Worm (Caenorhabditis elegans): ENCODE measurements around the gene T26H5.4.

DNA sequence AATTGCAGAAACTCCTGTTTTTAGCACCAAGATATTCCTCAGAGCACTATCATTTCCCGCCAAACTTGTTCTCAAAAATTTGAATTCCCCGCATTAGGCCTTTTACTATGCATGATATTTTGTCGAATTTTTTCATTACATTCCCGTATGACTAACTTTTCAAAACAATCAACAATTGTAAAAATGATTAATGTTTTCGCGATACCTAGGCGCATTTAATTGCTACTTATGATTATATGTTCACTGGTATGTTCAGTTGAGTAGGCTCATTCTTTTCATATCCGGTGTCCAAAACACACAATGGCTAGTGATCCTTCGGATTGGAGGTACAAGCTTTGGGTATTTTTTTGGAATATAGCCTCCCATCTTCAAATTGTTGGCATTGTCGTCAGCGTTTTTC lies 39.3 kb upstream of the T26H5.4 start, which contains the start of gene srw-21:
- TF ChIP-seq ztf-29 (GFP tag; IDR thresholded peaks at IDR 0.05), result no peak
- TF ChIP-seq ztf-23 (GFP tag; IDR thresholded peaks at IDR 0.05), result no peak
- TF ChIP-seq cog-1 (tag; optimal IDR thresholded peaks at IDR 0.05), result no peak

Measured in whole organism, midembryonic.